Worm (Caenorhabditis elegans) whole organism, L1 larva: ENCODE measurements around the gene srg-26.

Experiments
- C04F5.9 ChIP-seq: sonication (generic microtip); optimal IDR thresholded peaks from 2 replicates; lab custom pipeline; 2016; ENCODE audit warnings: missing genetic modification characterization, missing compliant biosample characterization
- C34B4.2 ChIP-seq: sonication (generic microtip); optimal IDR thresholded peaks from 2 replicates; lab custom pipeline; 2017; ENCODE audit warnings: mild to moderate bottlenecking, missing genetic modification characterization, missing compliant biosample characterization
- Y116A8C.19 ChIP-seq: sonication (generic microtip); optimal IDR thresholded peaks from 2 replicates; lab custom pipeline; 2016; ENCODE audit warnings: missing compliant biosample characterization, missing genetic modification characterization, borderline replicate concordance
- aha-1 ChIP-seq: fragments of 150-350 bp; optimal IDR thresholded peaks from 2 replicates; lab custom pipeline; 2014; ENCODE audit warnings: missing biosample characterization, missing genetic modification characterization
- alr-1 ChIP-seq: fragments of 200-800 bp; sonication (Bioruptor generic); optimal IDR thresholded peaks from 2 replicates; lab custom pipeline; 2018; ENCODE audit warnings: borderline replicate concordance, mild to moderate bottlenecking, missing genetic modification characterization, missing compliant biosample characterization
- ama-1 ChIP-seq: fragments of 150-350 bp; optimal IDR thresholded peaks from 2 replicates; lab custom pipeline; 2014
- blmp-1 ChIP-seq: fragments of 150-350 bp; optimal IDR thresholded peaks from 2 replicates; lab custom pipeline; 2014; ENCODE audit warnings: missing biosample characterization, missing genetic modification characterization
- ceh-63 ChIP-seq: fragments of 200-800 bp; sonication (Bioruptor generic); optimal IDR thresholded peaks from 2 replicates; lab custom pipeline; 2018; ENCODE audit warnings: mild to moderate bottlenecking, missing genetic modification characterization, missing compliant biosample characterization
- ceh-82 ChIP-seq, 3 experiments: fragments of 150-350 bp in 1 of 3; sonication (generic microtip) in 2 of 3; optimal IDR thresholded peaks; 2 replicates each; lab custom pipeline; 2014 to 2017; ENCODE audit warnings: missing biosample characterization in 3 of 3, missing genetic modification characterization in 3 of 3
- ces-1 ChIP-seq: fragments of 150-350 bp; optimal IDR thresholded peaks from 2 replicates; lab custom pipeline; 2014; ENCODE audit warnings: missing biosample characterization, missing genetic modification reagents, missing genetic modification characterization
- dpl-1 ChIP-seq, 3 experiments: fragments of 150-350 bp in 2 of 3; sonication (generic microtip) in 1 of 3; optimal IDR thresholded peaks; 2 replicates each; lab custom pipeline; 2014 to 2017; ENCODE audit warnings: missing biosample characterization in 3 of 3, missing genetic modification characterization in 3 of 3, missing genetic modification reagents in 3 of 3
- efl-1 ChIP-seq, 4 experiments: fragments of 150-350 bp; optimal IDR thresholded peaks in 3 of 4; peaks in 1 of 4; 1 replicate in 1 of 4; 2 replicates in 3 of 4; lab custom pipeline; 2014; ENCODE audit warnings: missing biosample characterization in 2 of 4, missing genetic modification characterization in 2 of 4, missing genetic modification reagents in 2 of 4
- elt-2 ChIP-seq: sonication (generic microtip); optimal IDR thresholded peaks from 2 replicates; lab custom pipeline; 2016; ENCODE audit warnings: missing genetic modification characterization, mild to moderate bottlenecking, inconsistent platforms, missing compliant biosample characterization, missing genetic modification reagents
- elt-3 ChIP-seq, 6 experiments: fragments of 150-350 bp in 1 of 6; sonication (generic microtip); optimal IDR thresholded peaks; 2 replicates each; lab custom pipeline; 2017 to 2018; ENCODE audit warnings: missing biosample characterization in 6 of 6, missing genetic modification characterization in 6 of 6, inconsistent platforms in 1 of 6
- fkh-10 ChIP-seq: sonication (generic microtip); optimal IDR thresholded peaks from 2 replicates; lab custom pipeline; 2017; ENCODE audit warnings: missing biosample characterization, missing genetic modification reagents, missing genetic modification characterization
- fkh-8 ChIP-seq: sonication (generic microtip); optimal IDR thresholded peaks from 2 replicates; lab custom pipeline; 2016; ENCODE audit warnings: mild to moderate bottlenecking, missing genetic modification characterization, missing compliant biosample characterization
- grh-1 ChIP-seq: fragments of 200-800 bp; sonication (Bioruptor generic); IDR thresholded peaks from 2 replicates; pipeline ENCODE4 v1.3.6; 2022; ENCODE audit warnings: missing genetic modification reagents, missing genetic modification characterization, missing compliant biosample characterization
- hlh-17 ChIP-seq: fragments of 200-800 bp; sonication (Bioruptor generic); optimal IDR thresholded peaks from 2 replicates; lab custom pipeline; 2018; ENCODE audit warnings: missing genetic modification characterization, mild to moderate bottlenecking, missing compliant biosample characterization, moderate library complexity, borderline replicate concordance
- hlh-4 ChIP-seq: sonication (generic microtip); optimal IDR thresholded peaks from 2 replicates; lab custom pipeline; 2016; ENCODE audit warnings: mild to moderate bottlenecking, missing genetic modification characterization, missing compliant biosample characterization
- hpl-2 ChIP-seq: fragments of 150-350 bp; optimal IDR thresholded peaks from 2 replicates; lab custom pipeline; 2014; ENCODE audit warnings: missing biosample characterization, missing genetic modification reagents, missing genetic modification characterization
- jun-1 ChIP-seq: fragments of 150-350 bp; optimal IDR thresholded peaks from 2 replicates; lab custom pipeline; 2014; ENCODE audit warnings: missing biosample characterization, missing genetic modification reagents, missing genetic modification characterization
- lin-13 ChIP-seq: fragments of 150-350 bp; optimal IDR thresholded peaks from 2 replicates; lab custom pipeline; 2014; ENCODE audit warnings: missing biosample characterization, missing genetic modification reagents, missing genetic modification characterization
- lin-14 ChIP-seq: fragments of 200-800 bp; sonication (Bioruptor generic); optimal IDR thresholded peaks from 2 replicates; lab custom pipeline; 2018; ENCODE audit warnings: mild to moderate bottlenecking, missing genetic modification characterization, moderate library complexity, missing compliant biosample characterization
- lin-15B ChIP-seq: fragments of 150-350 bp; sonication (generic microtip); optimal IDR thresholded peaks from 3 replicates; lab custom pipeline; 2014; ENCODE audit warnings: missing biosample characterization, missing genetic modification characterization
- lin-35 ChIP-seq, 2 experiments: fragments of 150-350 bp; optimal IDR thresholded peaks; 2 replicates each; lab custom pipeline; 2014; ENCODE audit warnings: missing biosample characterization in 2 of 2, missing genetic modification characterization in 2 of 2, missing genetic modification reagents in 2 of 2
- lin-39 ChIP-seq: fragments of 150-350 bp; optimal IDR thresholded peaks from 2 replicates; lab custom pipeline; 2014; ENCODE audit warnings: missing biosample characterization, missing genetic modification reagents, missing genetic modification characterization
- lsy-2 ChIP-seq, 2 experiments: fragments of 150-350 bp; optimal IDR thresholded peaks; 2 replicates each; lab custom pipeline; 2014; ENCODE audit warnings: missing biosample characterization in 2 of 2, missing genetic modification characterization in 2 of 2
- mab-9 ChIP-seq: fragments of 200-800 bp; sonication (Bioruptor generic); IDR thresholded peaks from 2 replicates; pipeline ENCODE4 v1.3.6; 2022; ENCODE audit warnings: missing genetic modification reagents, missing genetic modification characterization, missing compliant biosample characterization
- mef-2 ChIP-seq: fragments of 150-350 bp; optimal IDR thresholded peaks from 2 replicates; lab custom pipeline; 2014; ENCODE audit warnings: missing biosample characterization, missing genetic modification characterization
- mep-1 ChIP-seq: fragments of 150-350 bp; optimal IDR thresholded peaks from 2 replicates; lab custom pipeline; 2014; ENCODE audit warnings: missing biosample characterization, missing genetic modification characterization
- nhr-11 ChIP-seq: fragments of 150-350 bp; optimal IDR thresholded peaks from 2 replicates; lab custom pipeline; 2014; ENCODE audit warnings: missing biosample characterization, missing genetic modification characterization
- nhr-19 ChIP-seq: fragments of 200-800 bp; sonication (Bioruptor generic); conservative IDR thresholded peaks from 2 replicates; pipeline ENCODE4 v1.3.6; 2022; ENCODE audit warnings: missing genetic modification characterization, missing compliant biosample characterization
- nhr-237 ChIP-seq: fragments of 150-350 bp; optimal IDR thresholded peaks from 2 replicates; lab custom pipeline; 2014; ENCODE audit warnings: missing biosample characterization, missing genetic modification characterization
- nhr-28 ChIP-seq: fragments of 150-350 bp; optimal IDR thresholded peaks from 2 replicates; lab custom pipeline; 2014; ENCODE audit warnings: missing biosample characterization, missing genetic modification characterization
- nhr-47 ChIP-seq: sonication (generic microtip); optimal IDR thresholded peaks from 2 replicates; lab custom pipeline; 2016; ENCODE audit warnings: mild to moderate bottlenecking, missing genetic modification characterization, moderate library complexity, missing compliant biosample characterization
- nhr-76 ChIP-seq: sonication (generic microtip); optimal IDR thresholded peaks from 2 replicates; lab custom pipeline; 2017; ENCODE audit warnings: missing biosample characterization, missing genetic modification characterization
- nhr-84 ChIP-seq: sonication (generic microtip); optimal IDR thresholded peaks from 2 replicates; lab custom pipeline; 2017; ENCODE audit warnings: missing biosample characterization, missing genetic modification characterization
- nhr-85 ChIP-seq: sonication (generic microtip); peaks from one replicate; lab custom pipeline; 2016; ENCODE audit warnings: missing genetic modification characterization, inconsistent platforms, missing compliant biosample characterization
- pax-3 ChIP-seq: fragments of 200-800 bp; sonication (Bioruptor generic); optimal IDR thresholded peaks from 2 replicates; lab custom pipeline; 2018; ENCODE audit warnings: mild to moderate bottlenecking, missing genetic modification characterization, moderate library complexity, missing compliant biosample characterization
- pqm-1 ChIP-seq: sonication (generic microtip); optimal IDR thresholded peaks from 3 replicates; lab custom pipeline; 2017; ENCODE audit warnings: missing biosample characterization, missing genetic modification characterization
- skn-1 ChIP-seq: fragments of 150-350 bp; optimal IDR thresholded peaks from 2 replicates; lab custom pipeline; 2014; ENCODE audit warnings: missing biosample characterization, missing genetic modification characterization
- snpc-4 ChIP-seq: fragments of 150-350 bp; optimal IDR thresholded peaks from 2 replicates; lab custom pipeline; 2014; ENCODE audit warnings: missing biosample characterization, missing genetic modification characterization
- snu-23 ChIP-seq: sonication (generic microtip); optimal IDR thresholded peaks from 2 replicates; lab custom pipeline; 2016; ENCODE audit warnings: missing genetic modification characterization, missing compliant biosample characterization
- sox-4 ChIP-seq: sonication (generic microtip); optimal IDR thresholded peaks from 2 replicates; lab custom pipeline; 2016; ENCODE audit warnings: missing genetic modification characterization, missing compliant biosample characterization
- sptf-1 ChIP-seq: fragments of 150-350 bp; optimal IDR thresholded peaks from 2 replicates; lab custom pipeline; 2014; ENCODE audit warnings: missing biosample characterization, missing genetic modification characterization
- tbx-2 ChIP-seq: sonication (generic microtip); optimal IDR thresholded peaks from 2 replicates; lab custom pipeline; 2016; ENCODE audit warnings: missing genetic modification characterization, missing compliant biosample characterization
- tlp-1 ChIP-seq: fragments of 150-350 bp; optimal IDR thresholded peaks from 2 replicates; lab custom pipeline; 2014; ENCODE audit warnings: missing biosample characterization, missing genetic modification characterization
- unc-130 ChIP-seq: fragments of 150-350 bp; optimal IDR thresholded peaks from 2 replicates; lab custom pipeline; 2017; ENCODE audit warnings: missing biosample characterization, missing genetic modification characterization, inconsistent platforms
- unc-30 ChIP-seq: sonication (generic microtip); optimal IDR thresholded peaks from 2 replicates; lab custom pipeline; 2017; ENCODE audit warnings: missing biosample characterization, missing genetic modification characterization
- unc-62 ChIP-seq: fragments of 150-350 bp; optimal IDR thresholded peaks from 2 replicates; lab custom pipeline; 2014; ENCODE audit warnings: missing biosample characterization, missing genetic modification reagents, missing genetic modification characterization
- unc-86 ChIP-seq: sonication (generic microtip); optimal IDR thresholded peaks from 2 replicates; lab custom pipeline; 2016; ENCODE audit warnings: missing genetic modification characterization, missing compliant biosample characterization
- xbp-1 ChIP-seq: sonication (generic microtip); optimal IDR thresholded peaks from 2 replicates; lab custom pipeline; 2016; ENCODE audit warnings: missing genetic modification characterization, missing compliant biosample characterization
- zag-1 ChIP-seq: fragments of 150-350 bp; optimal IDR thresholded peaks from 2 replicates; lab custom pipeline; 2014; ENCODE audit warnings: missing biosample characterization, missing genetic modification characterization

Gene srg-26

DNA sequence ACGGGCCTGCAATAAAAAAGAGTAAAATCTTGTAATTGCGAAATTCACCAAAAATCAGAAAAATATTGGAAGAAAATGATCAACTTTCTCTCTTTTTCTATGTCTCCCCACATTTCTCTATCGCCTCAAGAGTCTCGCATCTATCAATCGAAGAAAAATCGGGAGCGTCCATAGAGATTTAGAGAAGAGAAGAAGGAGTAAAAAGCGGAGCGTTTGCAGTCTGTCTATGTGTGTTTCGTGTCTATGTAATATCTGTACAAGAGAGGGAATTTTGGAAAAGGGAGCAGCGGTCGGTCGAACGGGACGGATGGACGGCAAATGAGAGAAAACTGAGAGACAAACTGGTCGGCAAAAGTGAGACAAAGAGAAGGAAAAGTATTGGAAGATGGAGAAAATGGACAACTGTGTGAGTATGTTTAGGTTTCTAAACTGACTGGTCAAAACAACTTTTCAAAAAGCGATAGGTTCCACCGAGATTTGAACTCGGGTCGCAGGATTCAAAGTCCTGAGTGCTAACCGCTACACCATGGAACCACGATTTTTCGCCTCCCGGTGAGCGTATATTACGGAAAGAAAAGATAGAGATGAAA is 1.3 kb upstream of the srg-26 start (continued):
- TF ChIP-seq grh-1 (no peak), nhr-76 (tag; lab: Kevin White, UChicago) (no peak), C04F5.9 (tag; lab: Kevin White, UChicago) (no peak), unc-62 (GFP tag; lab: Kevin White, UChicago) (no peak), aha-1 (no peak), snu-23 (peak; percentile 50), nhr-28 (tag; lab: Kevin White, UChicago) (no peak), snpc-4 (peak; percentile 6), ama-1 (lab: Kevin White, UChicago) (no peak), lin-39 (no peak), fkh-10 (GFP tag; lab: Kevin White, UChicago) (no peak), lin-15B (tag; lab: Kevin White, UChicago) (no peak), unc-30 (tag; lab: Kevin White, UChicago) (no peak), nhr-47 (peak; percentile 28), pqm-1 (tag; lab: Kevin White, UChicago) (no peak), pax-3 (tag; lab: Kevin White, UChicago) (no peak), nhr-85 (peak; percentile 66), nhr-11 (tag; lab: Kevin White, UChicago) (no peak), nhr-84 (tag; lab: Kevin White, UChicago) (no peak), skn-1 (tag; lab: Kevin White, UChicago) (no peak), jun-1 (tag; lab: Kevin White, UChicago) (no peak), unc-130 (tag; lab: Kevin White, UChicago) (no peak), ceh-63 (GFP tag; lab: Kevin White, UChicago) (no peak), hpl-2 (GFP tag; lab: Kevin White, UChicago) (no peak), ceh-82 (tag; optimal IDR thresholded peaks at IDR 0.05; lab: Kevin White, UChicago) (no peak), tlp-1 (no peak), hlh-4 (tag; lab: Kevin White, UChicago) (no peak), ces-1 (GFP tag; lab: Kevin White, UChicago) (no peak), xbp-1 (tag; lab: Kevin White, UChicago) (no peak), C34B4.2 (no peak), lin-35 (GFP tag; optimal IDR thresholded peaks at IDR 0.05; lab: Kevin White, UChicago) (peak in 1 of 2 experiments; percentile 6), blmp-1 (peak; percentile 93), nhr-19 (no peak), Y116A8C.19 (tag; lab: Kevin White, UChicago) (no peak), elt-2 (tag; lab: Kevin White, UChicago) (peak; percentile 46), lin-14 (peak; percentile 86), lsy-2 (tag; optimal IDR thresholded peaks at IDR 0.05; lab: Kevin White, UChicago) (peak in 1 of 2 experiments; percentile 39), efl-1 (optimal IDR thresholded peaks at IDR 0.05; lab: Kevin White, UChicago) (peak in 1 of 2 experiments; percentile 5), efl-1 (GFP tag; optimal IDR thresholded peaks at IDR 0.05 in 1 of 2; lab: Kevin White, UChicago) (peak; percentile 13 to 94), sox-4 (no peak), fkh-8 (tag; lab: Kevin White, UChicago) (no peak), zag-1 (tag; lab: Kevin White, UChicago) (no peak), lin-13 (no peak), sptf-1 (tag; lab: Kevin White, UChicago) (no peak), unc-86 (no peak), nhr-237 (tag; lab: Kevin White, UChicago) (peak; percentile 14), mab-9 (no peak), elt-3 (tag; optimal IDR thresholded peaks at IDR 0.05; lab: Kevin White, UChicago) (peak in 2 of 6 experiments; percentile 17 to 49), mef-2 (tag; lab: Kevin White, UChicago) (no peak), mep-1 (tag; lab: Kevin White, UChicago) (peak; percentile 59), hlh-17 (GFP tag; lab: Kevin White, UChicago) (no peak), tbx-2 (no peak), dpl-1 (GFP tag; optimal IDR thresholded peaks at IDR 0.05; lab: Kevin White, UChicago) (peak in 2 of 3 experiments; percentile 8 to 18), alr-1 (tag; lab: Kevin White, UChicago) (no peak)
